Fruit fly (Drosophila melanogaster) Kc167 (cell line): ENCODE results near the gene Dbp73D.

Experiments used
- Myc ChIP-seq: fragments of >200 bp; optimal IDR thresholded peaks from 2 replicates; lab custom pipeline; 2017; ENCODE audit warnings: missing external identifiers
- h ChIP-seq: fragments of >200 bp; optimal IDR thresholded peaks from 3 replicates; lab custom pipeline; 2018; ENCODE audit warnings: missing external identifiers
- psq ChIP-seq: fragments of >200 bp; optimal IDR thresholded peaks from 2 replicates; lab custom pipeline; 2017; ENCODE audit warnings: missing external identifiers

DNA sequence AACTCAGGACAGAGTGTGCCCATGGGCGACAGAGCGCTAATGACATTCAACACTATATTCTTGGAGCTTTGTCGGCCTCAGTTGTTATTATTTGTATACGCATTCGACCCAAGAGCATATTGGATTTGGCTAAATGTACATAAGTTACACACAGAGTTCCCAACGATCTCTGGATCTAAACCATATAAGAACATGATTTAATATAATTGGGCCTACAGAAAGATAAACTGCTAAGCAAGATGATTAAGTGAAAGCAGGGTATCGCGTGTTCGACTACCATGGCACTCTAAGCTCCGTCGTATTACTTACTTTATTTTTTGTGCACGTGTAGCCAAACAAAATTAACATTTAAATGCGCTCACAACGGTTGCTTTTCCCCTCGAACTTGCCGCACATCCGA lies 29.7 kb upstream of the Dbp73D start:
- TF ChIP-seq Myc (lab: Kevin White, UChicago) (no peak), psq (lab: Kevin White, UChicago) (no peak), h (lab: Kevin White, UChicago) (no peak)
